Worm (Caenorhabditis elegans): ENCODE data around the gene acs-22.

- TF ChIP-seq fos-1 (tag; optimal IDR thresholded peaks at IDR 0.05) (no peak), sea-2 (GFP tag; optimal IDR thresholded peaks at IDR 0.05) (no peak), nhr-25 (tag; optimal IDR thresholded peaks at IDR 0.05) (no peak), pha-4 (tag; optimal IDR thresholded peaks at IDR 0.05) (no peak), zag-1 (tag; optimal IDR thresholded peaks at IDR 0.05) (no peak), elt-2 (tag; optimal IDR thresholded peaks at IDR 0.05) (no peak)
Observed at ce11 chrX:8953011-8953410, 22.0 kb downstream of the acs-22 start.
